Fruit fly (Drosophila melanogaster): ENCODE results near the gene Tbc1d8-9.

Gene Tbc1d8-9

DNA sequence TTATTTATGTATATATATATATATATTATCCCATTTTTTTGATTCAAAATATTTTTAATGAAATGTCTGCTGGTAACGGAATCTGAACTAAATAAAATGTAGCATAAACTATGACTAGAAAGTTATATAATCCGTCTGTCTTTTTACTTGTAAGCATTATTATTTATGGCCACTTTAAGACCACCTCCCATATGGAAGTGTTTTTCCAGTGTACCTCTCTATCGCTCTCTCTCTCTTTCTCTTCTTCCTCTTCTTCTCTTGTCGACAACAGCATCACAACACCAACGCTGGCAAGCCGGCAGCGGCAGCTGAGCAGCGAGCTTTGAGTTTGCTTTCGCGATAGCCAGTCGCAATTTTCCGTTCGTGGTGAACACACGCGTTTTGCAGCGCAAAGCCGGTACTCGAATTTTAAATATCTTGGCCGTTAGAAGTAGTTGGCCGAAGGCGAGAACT, 38.7 kb upstream of the Tbc1d8-9 start, which contains the start of gene rgn (continued):
- TF ChIP-seq pho (GFP tag; optimal IDR thresholded peaks at IDR 0.05) (peak; percentile 71), Hr3 (GFP tag; optimal IDR thresholded peaks at IDR 0.05) (peak; percentile 74), caup (GFP tag; optimal IDR thresholded peaks at IDR 0.05; ENCODE audit: severe bottlenecking) (peak; percentile 91), CG3995 (GFP tag; optimal IDR thresholded peaks at IDR 0.05) (no peak), Deaf1 (tag; optimal IDR thresholded peaks at IDR 0.05) (peak; percentile 63), Lhr (GFP tag; optimal IDR thresholded peaks at IDR 0.05) (no peak), CG13894 (tag; optimal IDR thresholded peaks at IDR 0.05) (peak; percentile 40), chn (GFP tag; optimal IDR thresholded peaks at IDR 0.05) (no peak), lola (GFP tag; optimal IDR thresholded peaks at IDR 0.05) (no peak), Optix (GFP tag; IDR thresholded peaks at IDR 0.05) (peak; percentile 41; the same call in 1 of the 3 replicates), Abd-B (GFP tag; optimal IDR thresholded peaks at IDR 0.05) (peak; percentile 69), ewg (GFP tag; optimal IDR thresholded peaks at IDR 0.05) (peak; percentile 42), row (GFP tag; IDR thresholded peaks at IDR 0.05) (peak; percentile 81), ap (GFP tag; IDR thresholded peaks at IDR 0.05) (0 out of 2 replicates have a peak, but pooled peaks have one; percentile 30), CG15696 (tag; optimal IDR thresholded peaks at IDR 0.05) (no peak), CG6272 (GFP tag; IDR thresholded peaks at IDR 0.05) (peak; percentile 47; the same call in 1 of the 2 replicates), CG33557 (GFP tag; optimal IDR thresholded peaks at IDR 0.05) (no peak), Xbp1 (GFP tag; optimal IDR thresholded peaks at IDR 0.05) (peak; percentile 78), CG7372 (GFP tag; IDR thresholded peaks at IDR 0.05) (peak; percentile 56; the same call in 1 of the 2 replicates), lilli (GFP tag; optimal IDR thresholded peaks at IDR 0.05) (peak; percentile 63), MESR4 (GFP tag; optimal IDR thresholded peaks at IDR 0.05) (no peak), grau (tag; optimal IDR thresholded peaks at IDR 0.05) (peak; percentile 85), Scr (GFP tag; IDR thresholded peaks at IDR 0.05; ENCODE audit: partially characterized antibody) (no peak), CG1024 (GFP tag; IDR thresholded peaks at IDR 0.05) (no peak), CG31224 (GFP tag; IDR thresholded peaks at IDR 0.05) (peak; percentile 76), Doc2 (GFP tag; IDR thresholded peaks at IDR 0.05) (no peak), Neu2 (GFP tag; optimal IDR thresholded peaks at IDR 0.05; ENCODE audit: borderline replicate concordance) (no peak), CG4617 (GFP tag; optimal IDR thresholded peaks at IDR 0.05; ENCODE audit: borderline replicate concordance) (peak; percentile 30), mld (GFP tag; IDR thresholded peaks at IDR 0.05; ENCODE audit: partially characterized antibody) (no peak), CG3407 (GFP tag; optimal IDR thresholded peaks at IDR 0.05) (no peak), Aef1 (GFP tag; IDR thresholded peaks at IDR 0.05) (peak; percentile 82), Chrac-16 (GFP tag; optimal IDR thresholded peaks at IDR 0.05) (peak; percentile 64), CG7357 (GFP tag; IDR thresholded peaks at IDR 0.05) (peak; percentile 52; the same call in 1 of the 3 replicates), bab2 (GFP tag; optimal IDR thresholded peaks at IDR 0.05) (peak; percentile 45), CTCF (GFP tag; optimal IDR thresholded peaks at IDR 0.05) (peak; percentile 1), gfzf (GFP tag; optimal IDR thresholded peaks at IDR 0.05) (no peak), CG16815 (GFP tag; optimal IDR thresholded peaks at IDR 0.05) (peak; percentile 54), CG6654 (GFP tag; optimal IDR thresholded peaks at IDR 0.05) (peak; percentile 36), Dp (GFP tag; optimal IDR thresholded peaks at IDR 0.05) (no peak), Atf-2 (GFP tag; optimal IDR thresholded peaks at IDR 0.05) (peak; percentile 12), CG11085 (GFP tag; IDR thresholded peaks at IDR 0.05) (peak; percentile 48; the same call in 1 of the 2 replicates), rib (GFP tag; IDR thresholded peaks at IDR 0.05) (no peak; the same call in 1 of the 2 replicates), CG10267 (tag; optimal IDR thresholded peaks at IDR 0.05) (peak; percentile 48), zf30C (GFP tag; optimal IDR thresholded peaks at IDR 0.05) (peak; percentile 60), CG9609 (GFP tag; optimal IDR thresholded peaks at IDR 0.05) (peak; percentile 70), CG18764 (GFP tag; optimal IDR thresholded peaks at IDR 0.05) (peak; percentile 54), CG17328 (GFP tag; IDR thresholded peaks at IDR 0.05) (no peak; the same call in 1 of the 2 replicates), tio (GFP tag; optimal IDR thresholded peaks at IDR 0.05) (peak; percentile 56), TFAM (GFP tag; optimal IDR thresholded peaks at IDR 0.05) (no peak), CG33213 (GFP tag; optimal IDR thresholded peaks at IDR 0.05) (peak; percentile 11)
